Fruit fly (Drosophila melanogaster) whole organism, embryonic: Measurements from ENCODE around the gene mRpS2.

ENCODE experiments used
- Adf1 ChIP-seq: fragments of 200-800 bp; sonication (Bioruptor generic); IDR thresholded peaks from 2 replicates; pipeline ENCODE4 v1.3.6; 2022; ENCODE audit warnings: missing biosample characterization, missing genetic modification characterization
- B-H1 ChIP-seq: fragments of 200-800 bp; sonication (Bioruptor generic); IDR thresholded peaks from 3 replicates; pipeline ENCODE4 v1.3.6; 2022; ENCODE audit warnings: missing biosample characterization, missing genetic modification characterization
- C15 ChIP-seq: fragments of 200-800 bp; sonication (Bioruptor generic); IDR thresholded peaks from 3 replicates; pipeline ENCODE4 v1.3.6; 2022; ENCODE audit warnings: missing biosample characterization, missing genetic modification characterization
- CG10565 ChIP-seq: fragments of 200-800 bp; sonication (Bioruptor generic); optimal IDR thresholded peaks from 3 replicates; lab custom pipeline; 2016; ENCODE audit warnings: missing biosample characterization, mild to moderate bottlenecking, missing genetic modification characterization
- CG12219 ChIP-seq: fragments of 200-800 bp; sonication (Bioruptor generic); optimal IDR thresholded peaks from 3 replicates; lab custom pipeline; 2018; ENCODE audit warnings: missing biosample characterization, mild to moderate bottlenecking, missing genetic modification characterization
- CG13424 ChIP-seq: fragments of 200-800 bp; sonication (Bioruptor generic); optimal IDR thresholded peaks from 2 replicates; lab custom pipeline; 2019; ENCODE audit warnings: missing biosample characterization, mild to moderate bottlenecking, missing genetic modification characterization, moderate library complexity
- CG15479 ChIP-seq: fragments of 200-800 bp; sonication (Bioruptor generic); optimal IDR thresholded peaks from 3 replicates; lab custom pipeline; 2019; ENCODE audit warnings: missing biosample characterization, mild to moderate bottlenecking, missing genetic modification characterization, moderate library complexity
- CG1792 ChIP-seq: fragments of 200-800 bp; sonication (Bioruptor generic); optimal IDR thresholded peaks from 2 replicates; lab custom pipeline; 2016; ENCODE audit warnings: missing biosample characterization, missing genetic modification characterization
- CG2889 ChIP-seq: fragments of 200-800 bp; sonication (Bioruptor generic); IDR thresholded peaks from 3 replicates; pipeline ENCODE4 v1.3.6; 2022; ENCODE audit warnings: missing biosample characterization, missing genetic modification characterization
- CG31365 ChIP-seq: fragments of 200-800 bp; sonication (Bioruptor generic); optimal IDR thresholded peaks from 2 replicates; lab custom pipeline; 2018; ENCODE audit warnings: missing biosample characterization, mild to moderate bottlenecking, missing genetic modification characterization
- CG3281 ChIP-seq: fragments of 200-800 bp; sonication (Bioruptor generic); optimal IDR thresholded peaks from 3 replicates; lab custom pipeline; 2017; ENCODE audit warnings: missing biosample characterization, mild to moderate bottlenecking, missing genetic modification characterization
- CG3407 ChIP-seq: fragments of 200-800 bp; sonication (Bioruptor generic); optimal IDR thresholded peaks from 2 replicates; lab custom pipeline; 2018; ENCODE audit warnings: missing biosample characterization, mild to moderate bottlenecking, missing genetic modification characterization
- CG42726 ChIP-seq: fragments of 200-800 bp; sonication (Bioruptor generic); IDR thresholded peaks from 2 replicates; pipeline ENCODE4 v1.3.6; 2022; ENCODE audit warnings: missing biosample characterization, missing genetic modification characterization; ENCODE audit not compliant: partially characterized antibody
- CG4328 ChIP-seq: fragments of 200-800 bp; sonication (Bioruptor generic); optimal IDR thresholded peaks from 3 replicates; lab custom pipeline; 2017; ENCODE audit warnings: missing biosample characterization, missing genetic modification reagents, missing genetic modification characterization
- CG4360 ChIP-seq: fragments of 200-800 bp; sonication (Bioruptor generic); IDR thresholded peaks from 2 replicates; pipeline ENCODE4 v1.3.6; 2022; ENCODE audit warnings: missing biosample characterization, missing genetic modification characterization
- CG4404 ChIP-seq: fragments of 200-800 bp; sonication (Bioruptor generic); IDR thresholded peaks from 2 replicates; pipeline ENCODE4 v1.3.6; 2022; ENCODE audit warnings: missing biosample characterization, missing genetic modification characterization
- CG4424 ChIP-seq: fragments of 200-800 bp; sonication (Bioruptor generic); optimal IDR thresholded peaks from 3 replicates; lab custom pipeline; 2016; ENCODE audit warnings: missing biosample characterization, missing genetic modification characterization
- CG4820 ChIP-seq: fragments of 200-800 bp; sonication (Bioruptor generic); optimal IDR thresholded peaks from 3 replicates; lab custom pipeline; 2016; ENCODE audit warnings: missing biosample characterization, missing genetic modification characterization
- CG5953 ChIP-seq: fragments of 200-800 bp; sonication (Bioruptor generic); IDR thresholded peaks from 2 replicates; pipeline ENCODE4 v1.3.6; 2022; ENCODE audit warnings: missing biosample characterization, missing genetic modification characterization
- CG7372 ChIP-seq: fragments of 200-800 bp; sonication (Bioruptor generic); IDR thresholded peaks from 2 replicates; pipeline ENCODE4 v1.3.6; 2022; ENCODE audit warnings: missing biosample characterization, missing genetic modification characterization
- CG8359 ChIP-seq: fragments of 200-800 bp; sonication (Bioruptor generic); optimal IDR thresholded peaks from 2 replicates; lab custom pipeline; 2017; ENCODE audit warnings: missing biosample characterization, mild to moderate bottlenecking, missing genetic modification characterization, borderline replicate concordance
- CG9727 ChIP-seq: fragments of 200-800 bp; sonication (Bioruptor generic); optimal IDR thresholded peaks from 3 replicates; lab custom pipeline; 2017; ENCODE audit warnings: missing biosample characterization, mild to moderate bottlenecking, missing genetic modification characterization
- CrebB ChIP-seq: fragments of 200-800 bp; sonication (Bioruptor generic); optimal IDR thresholded peaks from 3 replicates; lab custom pipeline; 2018; ENCODE audit warnings: missing biosample characterization, mild to moderate bottlenecking, missing genetic modification characterization
- D19B ChIP-seq: fragments of 200-800 bp; sonication (Bioruptor generic); optimal IDR thresholded peaks from 2 replicates; lab custom pipeline; 2017; ENCODE audit warnings: missing biosample characterization, mild to moderate bottlenecking, missing genetic modification characterization
- Deaf1 ChIP-seq: fragments of 200-800 bp; optimal IDR thresholded peaks from 3 replicates; lab custom pipeline; 2019; ENCODE audit warnings: missing biosample characterization, mild to moderate bottlenecking, missing genetic modification characterization, moderate library complexity
- Dek ChIP-seq: fragments of 200-800 bp; sonication (Bioruptor generic); optimal IDR thresholded peaks from 3 replicates; lab custom pipeline; 2019; ENCODE audit warnings: missing biosample characterization, mild to moderate bottlenecking, missing genetic modification characterization, moderate library complexity
- Med ChIP-seq: fragments of 200-800 bp; sonication (Bioruptor generic); peaks from one replicate; lab custom pipeline; 2016; ENCODE audit warnings: missing biosample characterization, missing genetic modification characterization, mild to moderate bottlenecking, inconsistent platforms, moderate library complexity
- NK7.1 ChIP-seq: fragments of 200-800 bp; sonication (Bioruptor generic); optimal IDR thresholded peaks from 3 replicates; lab custom pipeline; 2016; ENCODE audit warnings: missing biosample characterization, missing genetic modification characterization
- Scr ChIP-seq: fragments of 200-800 bp; sonication (Bioruptor generic); IDR thresholded peaks from 2 replicates; pipeline ENCODE4 v1.3.6; 2022; ENCODE audit warnings: missing biosample characterization, missing genetic modification characterization; ENCODE audit not compliant: partially characterized antibody
- Sox100B ChIP-seq: fragments of 200-800 bp; sonication (Bioruptor generic); optimal IDR thresholded peaks from 3 replicates; lab custom pipeline; 2018; ENCODE audit warnings: missing biosample characterization, mild to moderate bottlenecking, missing genetic modification characterization
- aop ChIP-seq: fragments of 200-800 bp; sonication (Bioruptor generic); IDR thresholded peaks from 2 replicates; pipeline ENCODE4 v1.3.6; 2022; ENCODE audit warnings: missing biosample characterization, missing genetic modification characterization
- ash1 ChIP-seq: fragments of 200-800 bp; sonication (Bioruptor generic); optimal IDR thresholded peaks from 2 replicates; lab custom pipeline; 2018; ENCODE audit warnings: missing biosample characterization, mild to moderate bottlenecking, missing genetic modification characterization
- dan ChIP-seq: fragments of 200-800 bp; sonication (Bioruptor generic); IDR thresholded peaks from 2 replicates; pipeline ENCODE4 v1.3.6; 2022; ENCODE audit warnings: missing biosample characterization, missing genetic modification characterization
- danr ChIP-seq: fragments of 200-800 bp; sonication (Bioruptor generic); IDR thresholded peaks from 2 replicates; pipeline ENCODE4 v1.3.6; 2022; ENCODE audit warnings: missing biosample characterization, missing genetic modification characterization
- dimm ChIP-seq: fragments of 200-800 bp; sonication (Bioruptor generic); IDR thresholded peaks from 2 replicates; pipeline ENCODE4 v1.3.6; 2022; ENCODE audit warnings: missing biosample characterization, missing genetic modification characterization
- eve ChIP-seq, 2 experiments: fragments of >200 bp; optimal IDR thresholded peaks; 2 replicates each; lab custom pipeline; 2017; ENCODE audit warnings: missing biosample characterization in 2 of 2, missing genetic modification characterization in 2 of 2
- fd64A ChIP-seq: fragments of 200-800 bp; sonication (Bioruptor generic); optimal IDR thresholded peaks from 3 replicates; lab custom pipeline; 2018; ENCODE audit warnings: missing biosample characterization, mild to moderate bottlenecking, missing genetic modification characterization
- gcm2 ChIP-seq: fragments of 200-800 bp; sonication (Bioruptor generic); optimal IDR thresholded peaks from 2 replicates; lab custom pipeline; 2016; ENCODE audit warnings: missing biosample characterization, missing genetic modification characterization
- gsb ChIP-seq: fragments of 200-800 bp; sonication (Bioruptor generic); IDR thresholded peaks from 2 replicates; pipeline ENCODE4 v1.3.6; 2022; ENCODE audit warnings: missing biosample characterization, missing genetic modification characterization
- hbn ChIP-seq: fragments of 200-800 bp; sonication (Bioruptor generic); IDR thresholded peaks from 2 replicates; pipeline ENCODE4 v1.3.6; 2022; ENCODE audit warnings: missing biosample characterization, missing genetic modification characterization; ENCODE audit not compliant: partially characterized antibody
- kay ChIP-seq: fragments of 200-800 bp; sonication (Bioruptor generic); optimal IDR thresholded peaks from 2 replicates; lab custom pipeline; 2016; ENCODE audit warnings: missing biosample characterization, missing genetic modification characterization
- knrl ChIP-seq: fragments of 200-800 bp; sonication (Bioruptor generic); IDR thresholded peaks from 3 replicates; pipeline ENCODE4 v1.3.6; 2022; ENCODE audit warnings: missing biosample characterization, missing genetic modification characterization; ENCODE audit not compliant: partially characterized antibody
- luna ChIP-seq: fragments of 200-800 bp; sonication (Bioruptor generic); optimal IDR thresholded peaks from 2 replicates; lab custom pipeline; 2016; ENCODE audit warnings: missing biosample characterization, missing genetic modification characterization
- oc ChIP-seq: fragments of 200-800 bp; sonication (Bioruptor generic); optimal IDR thresholded peaks from 2 replicates; lab custom pipeline; 2018; ENCODE audit warnings: missing biosample characterization, mild to moderate bottlenecking, missing genetic modification characterization, moderate library complexity
- pnt ChIP-seq: fragments of 200-800 bp; sonication (Bioruptor generic); optimal IDR thresholded peaks from 3 replicates; lab custom pipeline; 2016; ENCODE audit warnings: missing biosample characterization, missing genetic modification characterization
- sd ChIP-seq: fragments of 200-800 bp; sonication (Bioruptor generic); optimal IDR thresholded peaks from 3 replicates; lab custom pipeline; 2018; ENCODE audit warnings: missing biosample characterization, mild to moderate bottlenecking, missing genetic modification characterization, moderate library complexity
- sens-2 ChIP-seq: fragments of 200-800 bp; sonication (Bioruptor generic); IDR thresholded peaks from 2 replicates; pipeline ENCODE4 v1.3.6; 2022; ENCODE audit warnings: missing biosample characterization, missing genetic modification characterization
- stwl ChIP-seq: fragments of 200-800 bp; sonication (Bioruptor generic); optimal IDR thresholded peaks from 3 replicates; lab custom pipeline; 2018; ENCODE audit warnings: missing biosample characterization, mild to moderate bottlenecking, missing genetic modification characterization, moderate library complexity
- tll ChIP-seq, 2 experiments: fragments of 200-800 bp in 1 of 2; fragments of >200 bp in 1 of 2; sonication (Bioruptor generic) in 1 of 2; optimal IDR thresholded peaks; 2 replicates each; lab custom pipeline; 2017 to 2019; ENCODE audit warnings: missing biosample characterization in 2 of 2, missing genetic modification characterization in 2 of 2, mild to moderate bottlenecking in 1 of 2, moderate library complexity in 1 of 2
- twi ChIP-seq: fragments of 200-800 bp; optimal IDR thresholded peaks from 2 replicates; lab custom pipeline; 2019; ENCODE audit warnings: missing biosample characterization, mild to moderate bottlenecking, missing genetic modification characterization, moderate library complexity

Gene mRpS2

dm6 chr2L:4810044-4810609, 40.1 kb downstream of the mRpS2 start (continued):
- peak; percentile 68 for TF ChIP-seq CrebB (tag; lab: Kevin White, UChicago)
- peak; percentile 24 for TF ChIP-seq twi (tag; lab: Kevin White, UChicago)
- TF ChIP-seq stwl (tag; lab: Kevin White, UChicago): peak; percentile 74
- no peak for TF ChIP-seq ash1 (GFP tag; lab: Kevin White, UChicago)
- TF ChIP-seq CG3407 (GFP tag; lab: Kevin White, UChicago): no peak
- peak; percentile 47 for TF ChIP-seq oc
- no peak for TF ChIP-seq NK7.1 (GFP tag; lab: Kevin White, UChicago)
- TF ChIP-seq Adf1 (GFP tag; lab: Robert Waterston, UW): peak; percentile 70
- TF ChIP-seq Deaf1 (tag; lab: Kevin White, UChicago): peak; percentile 54
- no peak for TF ChIP-seq pnt (GFP tag; lab: Kevin White, UChicago)
- no peak for TF ChIP-seq CG2889 (GFP tag; lab: Robert Waterston, UW)
- TF ChIP-seq Scr (GFP tag; lab: Robert Waterston, UW): peak; percentile 51
- peak; percentile 44; the same call in 1 of the 2 replicates for TF ChIP-seq sens-2 (GFP tag; lab: Robert Waterston, UW)
- TF ChIP-seq CG1792 (GFP tag; lab: Kevin White, UChicago): no peak
- TF ChIP-seq Sox100B (GFP tag; lab: Kevin White, UChicago): no peak
- no peak for TF ChIP-seq gcm2 (GFP tag; lab: Kevin White, UChicago)
- TF ChIP-seq CG4328 (GFP tag; lab: Kevin White, UChicago): no peak
- TF ChIP-seq CG4404 (GFP tag; lab: Robert Waterston, UW): no peak
- TF ChIP-seq sd (tag; lab: Kevin White, UChicago): peak; percentile 94
- TF ChIP-seq CG9727: peak; percentile 25
- TF ChIP-seq hbn (GFP tag; lab: Robert Waterston, UW): 0 out of 2 replicates have a peak, but pooled peaks have one; percentile 31
- no peak for TF ChIP-seq CG3281
- no peak for TF ChIP-seq D19B
- TF ChIP-seq aop (GFP tag; lab: Robert Waterston, UW): no peak
- TF ChIP-seq CG15479 (GFP tag; lab: Kevin White, UChicago): no peak
- 0 out of 2 replicates have a peak, but pooled peaks have one; percentile 26 for TF ChIP-seq CG7372 (GFP tag; lab: Robert Waterston, UW)
- no peak for TF ChIP-seq CG10565 (GFP tag; lab: Kevin White, UChicago)
- TF ChIP-seq CG31365: no peak
- no peak for TF ChIP-seq eve (GFP tag; optimal IDR thresholded peaks at IDR 0.05; lab: Kevin White, UChicago)
- peak; percentile 60 for TF ChIP-seq Dek
- TF ChIP-seq knrl (GFP tag; lab: Robert Waterston, UW): peak; percentile 38; the same call in 1 of the 3 replicates
- TF ChIP-seq dan (GFP tag; lab: Robert Waterston, UW): no peak
- no peak for TF ChIP-seq gsb (GFP tag; lab: Robert Waterston, UW)
- TF ChIP-seq CG4424: peak; percentile 42
- no peak for TF ChIP-seq CG4820 (GFP tag; lab: Kevin White, UChicago)
- no peak for TF ChIP-seq B-H1 (GFP tag; lab: Robert Waterston, UW)
- no peak for TF ChIP-seq danr (GFP tag; lab: Robert Waterston, UW)
- TF ChIP-seq luna (GFP tag; lab: Kevin White, UChicago): no peak
- TF ChIP-seq fd64A: no peak
- TF ChIP-seq kay (GFP tag; lab: Kevin White, UChicago): no peak
- peak; percentile 90 for TF ChIP-seq Med
- no peak for TF ChIP-seq dimm
- TF ChIP-seq CG13424 (tag; lab: Kevin White, UChicago): peak; percentile 63
- 0 out of 2 replicates have a peak, but pooled peaks have one; percentile 38 for TF ChIP-seq CG4360 (GFP tag; lab: Robert Waterston, UW)
- TF ChIP-seq CG12219: no peak
- no peak for TF ChIP-seq C15 (GFP tag; lab: Robert Waterston, UW)
- peak; percentile 74 for TF ChIP-seq CG42726 (GFP tag; lab: Robert Waterston, UW)
- no peak for TF ChIP-seq CG5953
- no peak for TF ChIP-seq CG8359 (GFP tag; lab: Kevin White, UChicago)
- no peak for TF ChIP-seq tll (GFP tag; optimal IDR thresholded peaks at IDR 0.05; lab: Kevin White, UChicago)
